Worm (Caenorhabditis elegans): Measurements from ENCODE around the gene sav-1.

ce11 chrX:2287092-2287491 is at the start of gene sav-1:
- TF ChIP-seq ama-1 (optimal IDR thresholded peaks at IDR 0.05) (no peak), ztf-11 (tag; optimal IDR thresholded peaks at IDR 0.05) (no peak), nhr-23 (tag; optimal IDR thresholded peaks at IDR 0.05) (no peak), lin-13 (GFP tag; optimal IDR thresholded peaks at IDR 0.05) (no peak), nhr-12 (tag; optimal IDR thresholded peaks at IDR 0.05) (no peak), nhr-237 (tag; optimal IDR thresholded peaks at IDR 0.05) (no peak), mdl-1 (tag; optimal IDR thresholded peaks at IDR 0.05) (no peak)
